Worm (Caenorhabditis elegans) whole organism, L4 larva: Measurements from ENCODE around the gene F28A12.10.

Experiments used
- R02D3.7 ChIP-seq: fragments of 150-350 bp; sonication (generic microtip); optimal IDR thresholded peaks from 3 replicates; lab custom pipeline; 2014; ENCODE audit warnings: missing biosample characterization, missing genetic modification characterization
- aly-2 ChIP-seq: sonication (generic microtip); optimal IDR thresholded peaks from 2 replicates; lab custom pipeline; 2018; ENCODE audit warnings: missing biosample characterization, missing genetic modification characterization
- ama-1 ChIP-seq: fragments of 150-350 bp; optimal IDR thresholded peaks from 2 replicates; lab custom pipeline; 2014; ENCODE audit warnings: inconsistent platforms, mixed read lengths
- ceh-28 ChIP-seq: fragments of 150-350 bp; optimal IDR thresholded peaks from 2 replicates; lab custom pipeline; 2014; ENCODE audit warnings: missing biosample characterization, missing genetic modification reagents, missing genetic modification characterization
- ceh-82 ChIP-seq: sonication (generic microtip); optimal IDR thresholded peaks from 2 replicates; lab custom pipeline; 2017; ENCODE audit warnings: missing biosample characterization, missing genetic modification characterization
- egl-43 ChIP-seq: fragments of 200-800 bp; sonication (Bioruptor generic); IDR thresholded peaks from 2 replicates; pipeline ENCODE4 v1.3.6; 2022; ENCODE audit warnings: missing genetic modification reagents, missing genetic modification characterization, missing compliant biosample characterization
- fos-1 ChIP-seq: fragments of 150-350 bp; optimal IDR thresholded peaks from 2 replicates; lab custom pipeline; 2014; ENCODE audit warnings: missing biosample characterization, missing genetic modification characterization
- nhr-102 ChIP-seq: sonication (generic microtip); optimal IDR thresholded peaks from 2 replicates; lab custom pipeline; 2016; ENCODE audit warnings: mild to moderate bottlenecking, missing genetic modification characterization, moderate library complexity, missing compliant biosample characterization
- nhr-11 ChIP-seq: fragments of 150-350 bp; optimal IDR thresholded peaks from 2 replicates; lab custom pipeline; 2014; ENCODE audit warnings: missing biosample characterization, missing genetic modification characterization
- nhr-77 ChIP-seq: fragments of 150-350 bp; optimal IDR thresholded peaks from 2 replicates; lab custom pipeline; 2014; ENCODE audit warnings: missing biosample characterization, missing genetic modification characterization
- pha-4 ChIP-seq, 2 experiments: fragments of 150-350 bp in 1 of 2; fragments of 200-800 bp in 1 of 2; sonication (Bioruptor generic) in 1 of 2; IDR thresholded peaks in 1 of 2; optimal IDR thresholded peaks in 1 of 2; 2 replicates each; pipeline versions ENCODE4 v1.3.6 to Lab custom; 2014 to 2022; ENCODE audit warnings: missing genetic modification characterization in 2 of 2, missing genetic modification reagents in 2 of 2, missing biosample characterization in 1 of 2, missing compliant biosample characterization in 1 of 2
- php-3 ChIP-seq: fragments of 200-800 bp; sonication (Bioruptor generic); IDR thresholded peaks from 2 replicates; pipeline ENCODE4 v1.3.6; 2022; ENCODE audit warnings: missing genetic modification reagents, missing genetic modification characterization, missing compliant biosample characterization
- sdz-12 ChIP-seq: fragments of 200-800 bp; sonication (Bioruptor generic); optimal IDR thresholded peaks from 2 replicates; lab custom pipeline; 2018; ENCODE audit warnings: mild to moderate bottlenecking, missing genetic modification characterization, missing compliant biosample characterization
- spr-1 ChIP-seq: sonication (generic microtip); optimal IDR thresholded peaks from 2 replicates; lab custom pipeline; 2016; ENCODE audit warnings: mild to moderate bottlenecking, missing genetic modification characterization, missing compliant biosample characterization

ce11 chrV:8671568-8672123 lies 34.1 kb upstream of the F28A12.10 start:
- no peak for TF ChIP-seq fos-1 (tag; lab: Kevin White, UChicago)
- TF ChIP-seq ceh-28 = no peak
- TF ChIP-seq nhr-77 (tag; lab: Kevin White, UChicago) = peak; percentile 14
- TF ChIP-seq ama-1 (lab: Kevin White, UChicago) = no peak
- no peak for TF ChIP-seq pha-4 (GFP tag; IDR thresholded peaks at IDR 0.05; lab: Robert Waterston, UW)
- TF ChIP-seq pha-4 (tag; optimal IDR thresholded peaks at IDR 0.05; lab: Kevin White, UChicago) = no peak
- no peak for TF ChIP-seq spr-1 (tag; lab: Kevin White, UChicago)
- TF ChIP-seq sdz-12 = no peak
- TF ChIP-seq nhr-11 = no peak
- TF ChIP-seq egl-43 = no peak
- no peak for TF ChIP-seq php-3
- TF ChIP-seq nhr-102 (tag; lab: Kevin White, UChicago) = no peak
- no peak for TF ChIP-seq aly-2 (tag; lab: Kevin White, UChicago)
- no peak for TF ChIP-seq R02D3.7 (tag; lab: Kevin White, UChicago)
- TF ChIP-seq ceh-82 = no peak
